Fruit fly (Drosophila melanogaster): ENCODE results near the gene Lrp4.
A peak's percentile ranks its signal among the peaks of the same experiment; 100 is the strongest.

The Lrp4 gene

dm6 chrX:15887247-15887616, 23.4 kb upstream of the Lrp4 start, which contains the start of gene tay (continued):
- TF ChIP-seq dmrt99B (tag; optimal IDR thresholded peaks at IDR 0.05) (no peak), salm (tag; optimal IDR thresholded peaks at IDR 0.05) (no peak), slou (GFP tag; optimal IDR thresholded peaks at IDR 0.05) (peak; percentile 1), CG6683 (GFP tag; optimal IDR thresholded peaks at IDR 0.05) (no peak), BtbVII (GFP tag; optimal IDR thresholded peaks at IDR 0.05) (no peak), Rx (GFP tag; IDR thresholded peaks at IDR 0.05) (no peak), CG16779 (GFP tag; IDR thresholded peaks at IDR 0.05) (no peak), gfzf (GFP tag; optimal IDR thresholded peaks at IDR 0.05) (peak; percentile 45), CG9437 (GFP tag; optimal IDR thresholded peaks at IDR 0.05) (no peak), CG4328 (GFP tag; optimal IDR thresholded peaks at IDR 0.05) (no peak), CG6654 (GFP tag; optimal IDR thresholded peaks at IDR 0.05) (no peak), B-H1 (GFP tag; IDR thresholded peaks at IDR 0.05) (no peak), CG13123 (GFP tag; optimal IDR thresholded peaks at IDR 0.05) (no peak), hbn (GFP tag; IDR thresholded peaks at IDR 0.05; ENCODE audit: partially characterized antibody) (peak; percentile 46), bcd (GFP tag; optimal IDR thresholded peaks at IDR 0.05) (no peak), Side (GFP tag; optimal IDR thresholded peaks at IDR 0.05) (no peak), Opbp (GFP tag; IDR thresholded peaks at IDR 0.05; ENCODE audit: partially characterized antibody) (peak; percentile 79), D (optimal IDR thresholded peaks at IDR 0.05) (no peak), D (GFP tag; optimal IDR thresholded peaks at IDR 0.05) (no peak), pros (GFP tag; optimal IDR thresholded peaks at IDR 0.05) (no peak), shn (GFP tag; optimal IDR thresholded peaks at IDR 0.05) (no peak), CG14710 (tag; optimal IDR thresholded peaks at IDR 0.05) (peak; percentile 21), HmgD (GFP tag; optimal IDR thresholded peaks at IDR 0.05) (peak; percentile 10), chm (GFP tag; IDR thresholded peaks at IDR 0.05) (no peak), chif (GFP tag; optimal IDR thresholded peaks at IDR 0.05) (no peak), az2 (GFP tag; optimal IDR thresholded peaks at IDR 0.05) (no peak), CG10565 (GFP tag; optimal IDR thresholded peaks at IDR 0.05) (no peak), rib (GFP tag; IDR thresholded peaks at IDR 0.05) (no peak), pita (GFP tag; optimal IDR thresholded peaks at IDR 0.05) (no peak), Dll (GFP tag; IDR thresholded peaks at IDR 0.05; ENCODE audit: partially characterized antibody) (no peak), CG8281 (tag; optimal IDR thresholded peaks at IDR 0.05) (no peak), CG12219 (GFP tag; optimal IDR thresholded peaks at IDR 0.05) (no peak), gsb-n (tag; optimal IDR thresholded peaks at IDR 0.05) (no peak), CG9797 (GFP tag; optimal IDR thresholded peaks at IDR 0.05) (peak; percentile 38), CG4424 (GFP tag; optimal IDR thresholded peaks at IDR 0.05) (no peak), trem (tag; optimal IDR thresholded peaks at IDR 0.05) (peak; percentile 15), ato (GFP tag; IDR thresholded peaks at IDR 0.05; ENCODE audit: partially characterized antibody) (peak; percentile 81), CG9609 (GFP tag; optimal IDR thresholded peaks at IDR 0.05) (no peak), Hey (tag; optimal IDR thresholded peaks at IDR 0.05) (no peak), CG12659 (GFP tag; optimal IDR thresholded peaks at IDR 0.05) (peak; percentile 74), CG12071 (GFP tag; optimal IDR thresholded peaks at IDR 0.05) (no peak), sens (GFP tag) (peak; percentile 80), CG11504 (tag; optimal IDR thresholded peaks at IDR 0.05) (no peak), CG10462 (GFP tag; optimal IDR thresholded peaks at IDR 0.05) (no peak), grau (tag; optimal IDR thresholded peaks at IDR 0.05) (no peak), cas (GFP tag; IDR thresholded peaks at IDR 0.05) (no peak), kay (GFP tag; optimal IDR thresholded peaks at IDR 0.05) (no peak), Sin3A (optimal IDR thresholded peaks at IDR 0.05) (no peak), hb (GFP tag; IDR thresholded peaks at IDR 0.05; ENCODE audit: partially characterized antibody) (peak; percentile 42; the same call in 1 of the 3 replicates), Dp (GFP tag; optimal IDR thresholded peaks at IDR 0.05) (peak; percentile 6), Abd-B (GFP tag; optimal IDR thresholded peaks at IDR 0.05) (no peak), CG8944 (GFP tag; optimal IDR thresholded peaks at IDR 0.05) (no peak)
